Worm (Caenorhabditis elegans) whole organism, late embryonic: ENCODE results near the gene C28H8.5.

Experiments used
- C08G9.2 ChIP-seq: sonication (generic microtip); optimal IDR thresholded peaks from 2 replicates; lab custom pipeline; 2016; ENCODE audit warnings: mild to moderate bottlenecking, missing genetic modification characterization, moderate library complexity, missing compliant biosample characterization
- C38D4.7 ChIP-seq: fragments of 200-800 bp; sonication (Bioruptor generic); optimal IDR thresholded peaks from 2 replicates; lab custom pipeline; 2018; ENCODE audit warnings: mild to moderate bottlenecking, missing genetic modification characterization, moderate library complexity, missing compliant biosample characterization
- F13H6.1 ChIP-seq: sonication (generic microtip); optimal IDR thresholded peaks from 2 replicates; lab custom pipeline; 2016; ENCODE audit warnings: missing genetic modification characterization, missing compliant biosample characterization
- T23F11.4 ChIP-seq: fragments of 200-800 bp; sonication (Bioruptor generic); optimal IDR thresholded peaks from 2 replicates; lab custom pipeline; 2018; ENCODE audit warnings: mild to moderate bottlenecking, missing genetic modification characterization, missing compliant biosample characterization
- Y22D7AL.16 ChIP-seq: sonication (generic microtip); optimal IDR thresholded peaks from 2 replicates; lab custom pipeline; 2016; ENCODE audit warnings: missing genetic modification characterization, missing compliant biosample characterization
- ahr-1 ChIP-seq: sonication (generic microtip); optimal IDR thresholded peaks from 2 replicates; lab custom pipeline; 2016; ENCODE audit warnings: missing genetic modification characterization, missing compliant biosample characterization
- ceh-14 ChIP-seq: sonication (generic microtip); optimal IDR thresholded peaks from 2 replicates; lab custom pipeline; 2016; ENCODE audit warnings: missing genotype, missing genetic modification characterization, missing compliant biosample characterization
- ceh-18 ChIP-seq: sonication (generic microtip); optimal IDR thresholded peaks from 2 replicates; lab custom pipeline; 2016; ENCODE audit warnings: missing genetic modification characterization, missing compliant biosample characterization
- ceh-19 ChIP-seq: fragments of 200-800 bp; sonication (Bioruptor generic); optimal IDR thresholded peaks from 2 replicates; lab custom pipeline; 2018; ENCODE audit warnings: mild to moderate bottlenecking, missing genetic modification characterization, missing compliant biosample characterization
- ceh-30 ChIP-seq: fragments of 150-350 bp; optimal IDR thresholded peaks from 2 replicates; lab custom pipeline; 2014; ENCODE audit warnings: missing biosample characterization, missing genetic modification characterization
- elt-2 ChIP-seq: sonication (generic microtip); optimal IDR thresholded peaks from 2 replicates; lab custom pipeline; 2016; ENCODE audit warnings: missing genetic modification reagents, missing genetic modification characterization, missing compliant biosample characterization
- ets-4 ChIP-seq: sonication (generic microtip); optimal IDR thresholded peaks from 2 replicates; lab custom pipeline; 2016; ENCODE audit warnings: missing genetic modification characterization, missing compliant biosample characterization
- eyg-1 ChIP-seq: sonication (generic microtip); optimal IDR thresholded peaks from 2 replicates; lab custom pipeline; 2016; ENCODE audit warnings: missing genotype, missing genetic modification characterization, missing compliant biosample characterization
- gmeb-2 ChIP-seq: sonication (generic microtip); optimal IDR thresholded peaks from 2 replicates; lab custom pipeline; 2016; ENCODE audit warnings: missing genetic modification characterization, inconsistent platforms, missing compliant biosample characterization
- hlh-6 ChIP-seq: sonication (generic microtip); optimal IDR thresholded peaks from 2 replicates; lab custom pipeline; 2016; ENCODE audit warnings: missing genotype, missing genetic modification characterization, missing compliant biosample characterization
- hlh-8 ChIP-seq: sonication (generic microtip); optimal IDR thresholded peaks from 2 replicates; lab custom pipeline; 2016; ENCODE audit warnings: missing genotype, missing genetic modification characterization, missing compliant biosample characterization
- mec-3 ChIP-seq: sonication (generic microtip); optimal IDR thresholded peaks from 2 replicates; lab custom pipeline; 2016; ENCODE audit warnings: borderline replicate concordance, missing genetic modification characterization, missing compliant biosample characterization
- nhr-11 ChIP-seq: fragments of 150-350 bp; optimal IDR thresholded peaks from 2 replicates; lab custom pipeline; 2014; ENCODE audit warnings: missing biosample characterization, missing genetic modification characterization
- nhr-232 ChIP-seq: sonication (generic microtip); optimal IDR thresholded peaks from 2 replicates; lab custom pipeline; 2016; ENCODE audit warnings: missing genetic modification characterization, missing compliant biosample characterization
- odd-2 ChIP-seq: sonication (generic microtip); optimal IDR thresholded peaks from 2 replicates; lab custom pipeline; 2017; ENCODE audit warnings: antibody characterized with exemption, mild to moderate bottlenecking, missing genetic modification characterization, missing compliant biosample characterization
- pat-9 ChIP-seq: fragments of 200-800 bp; sonication (Bioruptor generic); optimal IDR thresholded peaks from 2 replicates; lab custom pipeline; 2018; ENCODE audit warnings: mild to moderate bottlenecking, missing genetic modification characterization, moderate library complexity, missing compliant biosample characterization
- pax-1 ChIP-seq: fragments of 150-350 bp; optimal IDR thresholded peaks from 2 replicates; lab custom pipeline; 2014; ENCODE audit warnings: missing biosample characterization, missing genetic modification characterization
- pha-2 ChIP-seq: sonication (generic microtip); optimal IDR thresholded peaks from 2 replicates; lab custom pipeline; 2017; ENCODE audit warnings: mild to moderate bottlenecking, missing genetic modification characterization, missing compliant biosample characterization
- pha-4 ChIP-seq: fragments of 150-350 bp; optimal IDR thresholded peaks from 2 replicates; lab custom pipeline; 2018; ENCODE audit warnings: missing biosample characterization, missing genetic modification reagents, missing genetic modification characterization
- pros-1 ChIP-seq: fragments of 150-350 bp; optimal IDR thresholded peaks from 2 replicates; lab custom pipeline; 2014; ENCODE audit warnings: missing biosample characterization, missing genetic modification reagents, missing genetic modification characterization
- ref-2 ChIP-seq: sonication (generic microtip); optimal IDR thresholded peaks from 2 replicates; lab custom pipeline; 2016; ENCODE audit warnings: missing genetic modification characterization, missing compliant biosample characterization
- sox-4 ChIP-seq: sonication (generic microtip); optimal IDR thresholded peaks from 2 replicates; lab custom pipeline; 2017; ENCODE audit warnings: mild to moderate bottlenecking, missing genetic modification characterization, inconsistent platforms, missing compliant biosample characterization
- syd-9 ChIP-seq: sonication (generic microtip); optimal IDR thresholded peaks from 2 replicates; lab custom pipeline; 2016; ENCODE audit warnings: mild to moderate bottlenecking, missing genetic modification characterization, moderate library complexity, missing compliant biosample characterization
- tbx-2 ChIP-seq: sonication (generic microtip); optimal IDR thresholded peaks from 2 replicates; lab custom pipeline; 2016; ENCODE audit warnings: missing genetic modification characterization, missing compliant biosample characterization
- tbx-7 ChIP-seq: sonication (generic microtip); optimal IDR thresholded peaks from 2 replicates; lab custom pipeline; 2016; ENCODE audit warnings: missing genotype, missing genetic modification characterization, missing compliant biosample characterization
- unc-3 ChIP-seq, 2 experiments: fragments of 200-800 bp in 1 of 2; sonication (Bioruptor generic) in 1 of 2; sonication (generic microtip) in 1 of 2; conservative IDR thresholded peaks in 1 of 2; optimal IDR thresholded peaks in 1 of 2; 2 replicates each; pipeline versions ENCODE4 v1.3.6 to Lab custom; 2016 to 2022; ENCODE audit warnings: missing compliant biosample characterization in 2 of 2, missing genetic modification characterization in 2 of 2, missing genetic modification reagents in 1 of 2
- unc-42 ChIP-seq: sonication (generic microtip); optimal IDR thresholded peaks from 2 replicates; lab custom pipeline; 2016; ENCODE audit warnings: missing genotype, missing genetic modification characterization, missing compliant biosample characterization
- unc-55 ChIP-seq: sonication (generic microtip); optimal IDR thresholded peaks from 2 replicates; lab custom pipeline; 2017; ENCODE audit warnings: missing biosample characterization, missing genetic modification reagents, missing genetic modification characterization
- unc-86 ChIP-seq: sonication (generic microtip); optimal IDR thresholded peaks from 2 replicates; lab custom pipeline; 2016; ENCODE audit warnings: missing genetic modification characterization, missing compliant biosample characterization

C28H8.5 gene

ce11 chrIII:5855637-5856179 lies 28.4 kb upstream of the C28H8.5 start, which contains the start of the genes cct-6 and alh-9 (continued):
- peak; percentile 82 for TF ChIP-seq pax-1 (tag; lab: Kevin White, UChicago)
- no peak for TF ChIP-seq Y22D7AL.16 (tag; lab: Kevin White, UChicago)
- no peak for TF ChIP-seq nhr-11 (tag; lab: Kevin White, UChicago)
- no peak for TF ChIP-seq elt-2 (tag; lab: Kevin White, UChicago)
- peak; percentile 26 for TF ChIP-seq unc-86 (tag; lab: Kevin White, UChicago)
- TF ChIP-seq ahr-1 (tag; lab: Kevin White, UChicago), result no peak
- TF ChIP-seq mec-3 (tag; lab: Kevin White, UChicago), result no peak

DNA sequence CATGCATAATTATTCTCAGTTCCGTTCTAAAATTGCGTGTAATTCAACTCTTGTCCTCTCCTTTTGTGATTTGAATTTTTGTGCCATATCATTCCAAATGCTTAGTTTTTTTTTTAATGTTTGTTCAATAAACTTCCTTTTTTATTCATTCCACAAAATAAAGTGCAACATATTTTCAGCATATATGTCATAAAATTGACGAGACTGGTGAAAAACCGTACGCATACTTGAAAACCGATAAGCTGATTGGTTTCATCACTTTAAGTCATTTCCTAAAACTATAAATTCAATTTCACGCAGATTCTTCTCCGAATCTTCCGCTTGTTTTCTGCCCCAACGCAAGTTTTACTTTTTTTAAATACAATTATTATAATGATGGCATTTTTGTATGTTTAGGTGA lies 25.1 kb upstream of the C28H8.5 start, which contains the start of gene dpf-4:
dpf-4 (plus strand) TSS at position 301 of the 400 bp plus-strand sequence.
- no peak for TF ChIP-seq Y22D7AL.16 (tag; lab: Kevin White, UChicago)
- no peak for TF ChIP-seq pat-9 (tag; lab: Kevin White, UChicago)
- TF ChIP-seq tbx-2 (tag; lab: Kevin White, UChicago), result no peak
- TF ChIP-seq F13H6.1 (tag; lab: Kevin White, UChicago), result no peak
- TF ChIP-seq tbx-7 (tag; lab: Kevin White, UChicago), result no peak
- TF ChIP-seq nhr-232 (tag; lab: Kevin White, UChicago), result no peak
- no peak for TF ChIP-seq eyg-1 (tag; lab: Kevin White, UChicago)
- no peak for TF ChIP-seq pha-4 (tag; lab: Kevin White, UChicago)
- no peak for TF ChIP-seq gmeb-2
- TF ChIP-seq unc-55, result no peak
- TF ChIP-seq C38D4.7 (GFP tag; lab: Kevin White, UChicago), result no peak

DNA sequence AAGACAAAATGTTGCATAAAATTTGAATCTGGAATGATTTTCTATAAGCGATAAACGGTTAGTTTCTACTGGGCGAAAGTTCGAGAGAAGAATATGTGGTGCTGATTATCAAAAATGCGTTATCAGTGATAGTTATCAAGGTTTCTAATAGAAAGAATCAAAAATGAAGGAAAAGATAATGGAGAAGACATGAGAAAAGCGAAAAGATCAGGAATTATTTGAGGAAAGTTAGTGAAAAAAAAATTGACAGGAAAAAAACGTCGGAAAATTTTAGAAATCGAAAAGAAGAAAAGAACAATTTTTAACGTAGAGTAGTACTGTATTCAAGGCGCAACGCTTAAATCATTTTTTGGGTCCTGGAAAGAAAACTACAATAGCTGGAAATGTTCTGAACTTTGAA lies 20.3 kb upstream of the C28H8.5 start, which contains the start of gene dnpp-1:
dnpp-1 (minus strand) TSS at position 30 of the 400 bp plus-strand sequence.
- TF ChIP-seq ceh-30 (tag; lab: Kevin White, UChicago), result no peak
- peak; percentile 95 for TF ChIP-seq elt-2 (tag; lab: Kevin White, UChicago)

ce11 chrIII:5864270-5864669 lies 19.8 kb upstream of the C28H8.5 start, which contains the start of gene rabn-5:
rabn-5 (plus strand) TSS chrIII:5864553.
- TF ChIP-seq odd-2 (tag; lab: Kevin White, UChicago) (no peak), ceh-14 (tag; lab: Kevin White, UChicago) (no peak), unc-55 (peak; percentile 12), unc-42 (peak; percentile 58), pros-1 (no peak), ceh-19 (GFP tag; lab: Kevin White, UChicago) (no peak), C08G9.2 (tag; lab: Kevin White, UChicago) (no peak), syd-9 (no peak), ets-4 (peak; percentile 42), pha-2 (no peak)

ce11 chrIII:5868401-5868800 lies 15.7 kb upstream of the C28H8.5 start, which contains the start of gene eng-1:
eng-1 (minus strand) TSS chrIII:5868501.
- TF ChIP-seq sox-4 (tag; lab: Kevin White, UChicago), result no peak

- TF ChIP-seq hlh-6 (no peak), C08G9.2 (tag; lab: Kevin White, UChicago) (no peak), pha-2 (no peak), Y22D7AL.16 (tag; lab: Kevin White, UChicago) (no peak), unc-3 (GFP tag; conservative IDR thresholded peaks at IDR 0.05; lab: Robert Waterston, UW) (no peak), unc-3 (tag; optimal IDR thresholded peaks at IDR 0.05; lab: Kevin White, UChicago) (no peak), hlh-8 (tag; lab: Kevin White, UChicago) (no peak), ceh-18 (no peak), ref-2 (tag; lab: Kevin White, UChicago) (no peak), T23F11.4 (GFP tag; lab: Kevin White, UChicago) (no peak)
These were observed 14.7 kb upstream of the C28H8.5 start, which contains the start of gene F01F1.15 for ce11 chrIII:5869429-5869828. F01F1.15 (minus strand) TSS chrIII:5869529.
